Fruit fly (Drosophila melanogaster): Measurements from ENCODE around the gene HINT1.

- TF ChIP-seq usp (GFP tag; optimal IDR thresholded peaks at IDR 0.05) (no peak), CG8478 (optimal IDR thresholded peaks at IDR 0.05) (no peak)
Measured at dm6 chr2L:2734215-2734614, 35.7 kb upstream of the HINT1 start.
